Fruit fly (Drosophila melanogaster): Measurements from ENCODE around the gene CG15239.
A peak's percentile ranks its signal among the peaks of the same experiment; 100 is the strongest.

CG15239 gene

dm6 chrX:3845340-3846161 lies 38.4 kb upstream of the CG15239 start:
- TF ChIP-seq lmd (GFP tag; IDR thresholded peaks at IDR 0.05), result no peak
- TF ChIP-seq BtbVII (GFP tag; optimal IDR thresholded peaks at IDR 0.05), result peak; percentile 53
- TF ChIP-seq Atf-2 (GFP tag; optimal IDR thresholded peaks at IDR 0.05), result no peak
- peak; percentile 32; the same call in 1 of the 2 replicates for TF ChIP-seq HLH3B (GFP tag; IDR thresholded peaks at IDR 0.05)
- no peak for TF ChIP-seq grn (GFP tag; optimal IDR thresholded peaks at IDR 0.05)
- peak; percentile 33 for TF ChIP-seq CG6765 (GFP tag; optimal IDR thresholded peaks at IDR 0.05)
- no peak for TF ChIP-seq lola (GFP tag; optimal IDR thresholded peaks at IDR 0.05)
- peak; percentile 63; the same call in 1 of the 2 replicates for TF ChIP-seq chm (GFP tag; IDR thresholded peaks at IDR 0.05)
- no peak for TF ChIP-seq mam (GFP tag; optimal IDR thresholded peaks at IDR 0.05)
- TF ChIP-seq CG3163 (GFP tag; optimal IDR thresholded peaks at IDR 0.05), result no peak
- no peak for TF ChIP-seq danr (GFP tag; IDR thresholded peaks at IDR 0.05)
- peak; percentile 3 for TF ChIP-seq gsb-n (tag; optimal IDR thresholded peaks at IDR 0.05)
- peak; percentile 49 for TF ChIP-seq pfk (GFP tag; optimal IDR thresholded peaks at IDR 0.05)
- no peak for TF ChIP-seq twi (tag; optimal IDR thresholded peaks at IDR 0.05)
- TF ChIP-seq CG2875 (GFP tag; optimal IDR thresholded peaks at IDR 0.05), result peak; percentile 42
- no peak for TF ChIP-seq dm (GFP tag; optimal IDR thresholded peaks at IDR 0.05)
- TF ChIP-seq bigmax (GFP tag; optimal IDR thresholded peaks at IDR 0.05), result peak; percentile 33
- TF ChIP-seq CG17359 (tag; optimal IDR thresholded peaks at IDR 0.05), result no peak
- TF ChIP-seq tgo (GFP tag; IDR thresholded peaks at IDR 0.05), result no peak
- no peak for TF ChIP-seq ssp (GFP tag; IDR thresholded peaks at IDR 0.05)
- TF ChIP-seq ERR (GFP tag; optimal IDR thresholded peaks at IDR 0.05), result no peak
- TF ChIP-seq mld (GFP tag; IDR thresholded peaks at IDR 0.05; ENCODE audit: partially characterized antibody), result no peak
- TF ChIP-seq Xrp1 (GFP tag; IDR thresholded peaks at IDR 0.05), result 0 out of 2 replicates have a peak, but pooled peaks have one; percentile 19
- no peak for TF ChIP-seq Dp (GFP tag; optimal IDR thresholded peaks at IDR 0.05)
- no peak for TF ChIP-seq pita (GFP tag; optimal IDR thresholded peaks at IDR 0.05)
- peak; percentile 75 for TF ChIP-seq Kr (GFP tag; optimal IDR thresholded peaks at IDR 0.05)
- no peak for TF ChIP-seq ab (GFP tag; optimal IDR thresholded peaks at IDR 0.05)
- TF ChIP-seq pros (GFP tag; optimal IDR thresholded peaks at IDR 0.05), result peak; percentile 96
- TF ChIP-seq CG6813 (GFP tag; optimal IDR thresholded peaks at IDR 0.05), result peak; percentile 58
- TF ChIP-seq CG30020 (tag; optimal IDR thresholded peaks at IDR 0.05), result no peak
- TF ChIP-seq nau (GFP tag; optimal IDR thresholded peaks at IDR 0.05), result no peak
- no peak for TF ChIP-seq org-1 (GFP tag; optimal IDR thresholded peaks at IDR 0.05)
- TF ChIP-seq aop (GFP tag; IDR thresholded peaks at IDR 0.05), result no peak
- no peak for TF ChIP-seq br (optimal IDR thresholded peaks at IDR 0.05)
- no peak for TF ChIP-seq CG17912 (GFP tag; optimal IDR thresholded peaks at IDR 0.05)
- TF ChIP-seq prd (optimal IDR thresholded peaks at IDR 0.05), result no peak
- TF ChIP-seq prd (GFP tag; IDR thresholded peaks at IDR 0.05), result no peak
- TF ChIP-seq CG14441 (GFP tag; IDR thresholded peaks at IDR 0.05), result no peak
- TF ChIP-seq CG12942 (GFP tag; optimal IDR thresholded peaks at IDR 0.05), result no peak
- TF ChIP-seq Nf-YC (tag; optimal IDR thresholded peaks at IDR 0.05), result peak; percentile 9
- no peak for TF ChIP-seq CG3065 (GFP tag; optimal IDR thresholded peaks at IDR 0.05)
- no peak for TF ChIP-seq sisA (GFP tag; IDR thresholded peaks at IDR 0.05)
- 0 out of 2 replicates have a peak, but pooled peaks have one; percentile 37 for TF ChIP-seq Awh (GFP tag; IDR thresholded peaks at IDR 0.05)
- TF ChIP-seq chn (GFP tag; optimal IDR thresholded peaks at IDR 0.05), result no peak
- no peak for TF ChIP-seq CG11085 (GFP tag; IDR thresholded peaks at IDR 0.05)
- TF ChIP-seq fru (optimal IDR thresholded peaks at IDR 0.05), result no peak
- TF ChIP-seq tin (GFP tag; optimal IDR thresholded peaks at IDR 0.05), result no peak
- TF ChIP-seq CG12299 (tag; optimal IDR thresholded peaks at IDR 0.05), result no peak
- no peak for TF ChIP-seq CG9437 (GFP tag; optimal IDR thresholded peaks at IDR 0.05)
- TF ChIP-seq GATAe (GFP tag; conservative IDR thresholded peaks at IDR 0.05), result no peak
- peak; percentile 64 for TF ChIP-seq mirr (GFP tag; optimal IDR thresholded peaks at IDR 0.05)
